Worm (Caenorhabditis elegans) whole organism, L1 larva: ENCODE data around the gene C49C8.8.
A peak's percentile ranks its signal among the peaks of the same experiment; 100 is the strongest.

Experiments used
- C34B4.2 ChIP-seq: sonication (generic microtip); optimal IDR thresholded peaks from 2 replicates; lab custom pipeline; 2017; ENCODE audit warnings: mild to moderate bottlenecking, missing genetic modification characterization, missing compliant biosample characterization
- F16B12.6 ChIP-seq: fragments of 150-350 bp; optimal IDR thresholded peaks from 2 replicates; lab custom pipeline; 2014; ENCODE audit warnings: missing biosample characterization, missing genetic modification characterization
- ama-1 ChIP-seq: fragments of 150-350 bp; optimal IDR thresholded peaks from 2 replicates; lab custom pipeline; 2014
- blmp-1 ChIP-seq: fragments of 150-350 bp; optimal IDR thresholded peaks from 2 replicates; lab custom pipeline; 2014; ENCODE audit warnings: missing biosample characterization, missing genetic modification characterization
- ceh-63 ChIP-seq: fragments of 200-800 bp; sonication (Bioruptor generic); optimal IDR thresholded peaks from 2 replicates; lab custom pipeline; 2018; ENCODE audit warnings: mild to moderate bottlenecking, missing genetic modification characterization, missing compliant biosample characterization
- ceh-8 ChIP-seq: fragments of 200-800 bp; sonication (Bioruptor generic); optimal IDR thresholded peaks from 2 replicates; lab custom pipeline; 2018; ENCODE audit warnings: mild to moderate bottlenecking, missing genetic modification characterization, moderate library complexity, missing compliant biosample characterization
- ceh-88 ChIP-seq: fragments of 200-800 bp; sonication (Bioruptor generic); IDR thresholded peaks from 2 replicates; pipeline ENCODE4 v1.3.6; 2022; ENCODE audit warnings: missing genetic modification characterization, missing compliant biosample characterization
- dsc-1 ChIP-seq: sonication (generic microtip); optimal IDR thresholded peaks from 2 replicates; lab custom pipeline; 2016; ENCODE audit warnings: mild to moderate bottlenecking, missing genetic modification characterization, missing compliant biosample characterization
- efl-1 ChIP-seq, 4 experiments: fragments of 150-350 bp; optimal IDR thresholded peaks in 3 of 4; peaks in 1 of 4; 1 replicate in 1 of 4; 2 replicates in 3 of 4; lab custom pipeline; 2014; ENCODE audit warnings: missing biosample characterization in 2 of 4, missing genetic modification characterization in 2 of 4, missing genetic modification reagents in 2 of 4
- efl-3 ChIP-seq: fragments of 200-800 bp; sonication (Bioruptor generic); optimal IDR thresholded peaks from 2 replicates; lab custom pipeline; 2018; ENCODE audit warnings: mild to moderate bottlenecking, missing genetic modification characterization, missing compliant biosample characterization
- elt-2 ChIP-seq: sonication (generic microtip); optimal IDR thresholded peaks from 2 replicates; lab custom pipeline; 2016; ENCODE audit warnings: missing genetic modification characterization, mild to moderate bottlenecking, inconsistent platforms, missing compliant biosample characterization, missing genetic modification reagents
- hlh-17 ChIP-seq: fragments of 200-800 bp; sonication (Bioruptor generic); optimal IDR thresholded peaks from 2 replicates; lab custom pipeline; 2018; ENCODE audit warnings: missing genetic modification characterization, mild to moderate bottlenecking, missing compliant biosample characterization, moderate library complexity, borderline replicate concordance
- hlh-4 ChIP-seq: sonication (generic microtip); optimal IDR thresholded peaks from 2 replicates; lab custom pipeline; 2016; ENCODE audit warnings: mild to moderate bottlenecking, missing genetic modification characterization, missing compliant biosample characterization
- isw-1 ChIP-seq: fragments of 200-800 bp; sonication (Bioruptor generic); IDR thresholded peaks from 2 replicates; pipeline ENCODE4 v1.3.6; 2022; ENCODE audit warnings: missing genetic modification characterization, missing compliant biosample characterization
- jun-1 ChIP-seq: fragments of 150-350 bp; optimal IDR thresholded peaks from 2 replicates; lab custom pipeline; 2014; ENCODE audit warnings: missing biosample characterization, missing genetic modification reagents, missing genetic modification characterization
- lin-14 ChIP-seq: fragments of 200-800 bp; sonication (Bioruptor generic); optimal IDR thresholded peaks from 2 replicates; lab custom pipeline; 2018; ENCODE audit warnings: mild to moderate bottlenecking, missing genetic modification characterization, moderate library complexity, missing compliant biosample characterization
- lin-35 ChIP-seq, 2 experiments: fragments of 150-350 bp; optimal IDR thresholded peaks; 2 replicates each; lab custom pipeline; 2014; ENCODE audit warnings: missing biosample characterization in 2 of 2, missing genetic modification characterization in 2 of 2, missing genetic modification reagents in 2 of 2
- lir-3 ChIP-seq: sonication (generic microtip); optimal IDR thresholded peaks from 2 replicates; lab custom pipeline; 2016; ENCODE audit warnings: mild to moderate bottlenecking, missing genetic modification characterization, moderate library complexity, missing compliant biosample characterization; ENCODE audit not compliant: poor library complexity
- lsy-2 ChIP-seq, 2 experiments: fragments of 150-350 bp; optimal IDR thresholded peaks; 2 replicates each; lab custom pipeline; 2014; ENCODE audit warnings: missing biosample characterization in 2 of 2, missing genetic modification characterization in 2 of 2
- mef-2 ChIP-seq: fragments of 150-350 bp; optimal IDR thresholded peaks from 2 replicates; lab custom pipeline; 2014; ENCODE audit warnings: missing biosample characterization, missing genetic modification characterization
- mep-1 ChIP-seq: fragments of 150-350 bp; optimal IDR thresholded peaks from 2 replicates; lab custom pipeline; 2014; ENCODE audit warnings: missing biosample characterization, missing genetic modification characterization
- nhr-11 ChIP-seq: fragments of 150-350 bp; optimal IDR thresholded peaks from 2 replicates; lab custom pipeline; 2014; ENCODE audit warnings: missing biosample characterization, missing genetic modification characterization
- nhr-47 ChIP-seq: sonication (generic microtip); optimal IDR thresholded peaks from 2 replicates; lab custom pipeline; 2016; ENCODE audit warnings: mild to moderate bottlenecking, missing genetic modification characterization, moderate library complexity, missing compliant biosample characterization
- nhr-77 ChIP-seq: fragments of 150-350 bp; optimal IDR thresholded peaks from 2 replicates; lab custom pipeline; 2014; ENCODE audit warnings: missing biosample characterization, missing genetic modification characterization
- nhr-84 ChIP-seq: sonication (generic microtip); optimal IDR thresholded peaks from 2 replicates; lab custom pipeline; 2017; ENCODE audit warnings: missing biosample characterization, missing genetic modification characterization
- nhr-85 ChIP-seq: sonication (generic microtip); peaks from one replicate; lab custom pipeline; 2016; ENCODE audit warnings: missing genetic modification characterization, inconsistent platforms, missing compliant biosample characterization
- pqm-1 ChIP-seq: sonication (generic microtip); optimal IDR thresholded peaks from 3 replicates; lab custom pipeline; 2017; ENCODE audit warnings: missing biosample characterization, missing genetic modification characterization
- skn-1 ChIP-seq: fragments of 150-350 bp; optimal IDR thresholded peaks from 2 replicates; lab custom pipeline; 2014; ENCODE audit warnings: missing biosample characterization, missing genetic modification characterization
- swsn-7 ChIP-seq: sonication (generic microtip); optimal IDR thresholded peaks from 2 replicates; lab custom pipeline; 2016; ENCODE audit warnings: missing genetic modification characterization, missing compliant biosample characterization
- unc-130 ChIP-seq: fragments of 150-350 bp; optimal IDR thresholded peaks from 2 replicates; lab custom pipeline; 2017; ENCODE audit warnings: missing biosample characterization, missing genetic modification characterization, inconsistent platforms
- xbp-1 ChIP-seq: sonication (generic microtip); optimal IDR thresholded peaks from 2 replicates; lab custom pipeline; 2016; ENCODE audit warnings: missing genetic modification characterization, missing compliant biosample characterization
- ztf-4 ChIP-seq: fragments of 150-350 bp; optimal IDR thresholded peaks from 2 replicates; lab custom pipeline; 2014; ENCODE audit warnings: missing biosample characterization, missing genetic modification characterization

The C49C8.8 gene

DNA sequence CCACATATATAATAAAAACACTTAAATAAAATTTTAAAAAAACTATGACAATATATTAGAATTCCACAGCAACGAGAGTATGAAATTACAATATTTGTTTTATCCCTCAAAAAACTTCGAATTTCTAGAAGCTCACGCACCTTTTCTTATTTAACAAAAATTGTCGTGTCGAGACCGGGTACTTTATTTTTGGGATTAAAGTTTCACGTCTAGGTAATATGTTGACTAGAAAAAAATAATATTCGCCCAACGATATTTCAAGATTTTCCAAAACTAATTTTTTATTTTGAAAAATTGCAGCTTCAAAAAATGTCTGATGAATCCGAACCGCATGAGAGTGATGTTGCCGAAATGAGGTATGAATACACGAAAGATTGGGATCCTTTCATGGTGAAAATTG, 7.5 kb upstream of the C49C8.8 start, which contains the start of gene C49C8.3:
TSS of gene C49C8.3 (plus strand) at position 301 of the 400 bp plus-strand sequence.
- TF ChIP-seq elt-2 (tag; lab: Kevin White, UChicago), result no peak
- TF ChIP-seq nhr-77 (tag; lab: Kevin White, UChicago), result no peak
- no peak for TF ChIP-seq jun-1 (tag; lab: Kevin White, UChicago)
- TF ChIP-seq lir-3, result no peak
- TF ChIP-seq mep-1 (tag; lab: Kevin White, UChicago), result no peak
- no peak for TF ChIP-seq C34B4.2
- no peak for TF ChIP-seq unc-130
- TF ChIP-seq lsy-2 (tag; optimal IDR thresholded peaks at IDR 0.05; lab: Kevin White, UChicago), result no peak
- no peak for TF ChIP-seq ama-1
- no peak for TF ChIP-seq hlh-17
- no peak for TF ChIP-seq ztf-4 (tag; lab: Kevin White, UChicago)
- no peak for TF ChIP-seq ceh-63 (GFP tag; lab: Kevin White, UChicago)
- TF ChIP-seq ceh-8, result no peak
- TF ChIP-seq lin-35 (GFP tag; optimal IDR thresholded peaks at IDR 0.05; lab: Kevin White, UChicago), result no peak
- TF ChIP-seq hlh-4 (tag; lab: Kevin White, UChicago), result no peak
- TF ChIP-seq skn-1 (tag; lab: Kevin White, UChicago), result no peak

DNA sequence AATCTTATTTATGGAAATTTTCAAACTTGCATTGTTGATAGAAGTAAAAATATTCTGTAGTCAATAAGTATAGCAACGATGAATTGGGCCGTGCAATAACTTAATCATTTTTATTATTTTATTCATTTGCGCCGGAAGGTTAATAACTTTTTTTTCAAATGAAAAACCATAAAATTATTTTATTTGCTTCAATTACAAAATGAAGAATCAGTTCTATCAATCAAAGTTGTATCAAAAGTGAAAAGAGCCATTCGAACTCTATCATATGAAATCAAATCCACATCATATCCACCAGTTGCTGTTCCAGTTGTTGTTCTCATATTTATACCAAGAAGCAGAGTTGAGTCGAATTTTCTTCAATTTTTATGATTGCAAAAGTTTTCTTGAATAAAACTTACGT, 3.4 kb upstream of the C49C8.8 start, which contains the start of gene cyp-33E1:
TSS of gene cyp-33E1 (minus strand) at position 101 of the 400 bp plus-strand sequence.
- TF ChIP-seq ceh-88 (GFP tag; lab: Robert Waterston, UW) (no peak), efl-1 (optimal IDR thresholded peaks at IDR 0.05; lab: Kevin White, UChicago) (no peak), efl-1 (GFP tag; optimal IDR thresholded peaks at IDR 0.05 in 1 of 2; lab: Kevin White, UChicago) (peak in 1 of 2 experiments; percentile 48)

DNA sequence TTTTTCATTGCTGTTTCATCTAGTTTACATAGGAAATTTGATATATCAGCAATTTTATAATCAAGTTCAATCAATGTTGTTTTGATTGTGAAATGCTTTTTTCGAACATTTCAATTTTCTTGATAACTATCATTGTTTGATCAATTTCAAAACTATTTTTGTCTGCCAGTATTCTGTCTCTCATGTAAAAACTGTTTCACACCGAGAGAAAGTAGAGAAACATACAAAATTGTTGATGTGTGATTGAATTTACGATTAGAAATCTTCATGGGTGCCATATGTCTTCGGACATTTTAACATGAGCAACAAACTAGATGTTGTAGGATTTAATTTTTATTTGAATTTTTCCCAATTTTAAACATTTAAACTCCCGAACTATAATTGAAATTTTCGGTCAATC, 1.2 kb upstream of the C49C8.8 start, which contains the start of gene C49C8.2:
TSS of gene C49C8.2 (plus strand) at position 393 of the 400 bp plus-strand sequence.
- TF ChIP-seq nhr-11, result no peak
- no peak for TF ChIP-seq isw-1 (GFP tag; lab: Robert Waterston, UW)
- no peak for TF ChIP-seq skn-1 (tag; lab: Kevin White, UChicago)
- TF ChIP-seq mep-1 (tag; lab: Kevin White, UChicago), result peak; percentile 19
- TF ChIP-seq efl-3 (GFP tag; lab: Kevin White, UChicago), result no peak
- no peak for TF ChIP-seq jun-1 (tag; lab: Kevin White, UChicago)
- TF ChIP-seq lsy-2 (tag; optimal IDR thresholded peaks at IDR 0.05; lab: Kevin White, UChicago), result peak in 1 of 2 experiments; percentile 30
- TF ChIP-seq lin-14, result no peak
- peak in 1 of 2 experiments; percentile 29 for TF ChIP-seq efl-1 (optimal IDR thresholded peaks at IDR 0.05; lab: Kevin White, UChicago)
- no peak for TF ChIP-seq efl-1 (GFP tag; optimal IDR thresholded peaks at IDR 0.05 in 1 of 2; lab: Kevin White, UChicago)
- no peak for TF ChIP-seq pqm-1 (tag; lab: Kevin White, UChicago)
- TF ChIP-seq nhr-85, result peak; percentile 20
- no peak for TF ChIP-seq F16B12.6
- TF ChIP-seq mef-2 (tag; lab: Kevin White, UChicago), result no peak
- peak in 1 of 2 experiments; percentile 48 for TF ChIP-seq lin-35 (GFP tag; optimal IDR thresholded peaks at IDR 0.05; lab: Kevin White, UChicago)
- peak; percentile 19 for TF ChIP-seq blmp-1 (tag; lab: Kevin White, UChicago)
- peak; percentile 45 for TF ChIP-seq dsc-1 (tag; lab: Kevin White, UChicago)
- TF ChIP-seq, all 84 proteins: peak for 7

DNA sequence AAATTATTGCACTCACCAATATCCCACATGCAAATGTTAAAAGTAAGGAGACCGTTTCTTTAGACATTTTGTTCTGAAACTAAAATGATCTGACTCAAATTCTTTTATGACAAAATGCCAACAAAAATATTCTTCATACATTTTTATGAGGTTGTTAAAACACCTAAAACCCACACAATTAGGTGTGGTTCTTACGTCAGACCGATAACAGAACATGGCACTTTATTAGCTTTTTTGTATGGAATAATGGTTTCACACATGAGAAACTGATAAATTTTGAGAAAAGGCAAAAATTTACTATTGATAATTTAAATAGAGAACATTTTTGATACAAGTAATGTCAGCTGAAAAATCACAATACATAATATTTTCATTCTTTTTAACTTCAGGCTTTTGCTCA, 1.7 kb downstream of the C49C8.8 start, which contains the start of gene C49C8.5:
TSS of gene C49C8.5 (minus strand) at position 73 of the 400 bp plus-strand sequence.
- TF ChIP-seq swsn-7 (tag; lab: Kevin White, UChicago) (no peak), elt-2 (tag; lab: Kevin White, UChicago) (peak; percentile 11)

DNA sequence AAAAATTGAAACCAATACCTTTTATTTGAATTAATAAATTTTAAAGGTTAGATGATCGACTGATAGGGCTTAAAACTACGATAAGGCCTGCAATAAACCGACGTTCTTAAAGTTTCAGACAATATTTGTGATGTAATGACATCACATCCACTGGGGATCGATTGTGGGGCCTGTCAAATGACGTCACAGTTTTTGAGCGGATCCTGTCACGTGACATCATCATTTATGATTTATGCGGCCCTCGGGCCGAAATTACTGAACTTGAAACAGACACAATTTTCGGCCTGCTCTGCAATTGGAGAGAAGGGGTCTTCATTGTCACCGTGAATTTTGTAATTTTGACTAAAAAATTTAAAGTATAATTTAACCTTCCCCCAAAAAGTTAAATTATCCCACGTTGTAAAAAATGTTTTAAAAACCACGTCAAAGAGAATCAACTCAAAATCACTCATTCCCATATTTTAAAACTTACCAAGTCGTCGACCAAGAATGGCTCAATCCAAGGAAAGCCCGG, 2.2 kb downstream of the C49C8.8 start, which contains the start of gene C49C8.1:
TSS of gene C49C8.1 (plus strand) at position 464 of the 514 bp plus-strand sequence.
- TF ChIP-seq nhr-84 (tag; lab: Kevin White, UChicago) (no peak), xbp-1 (tag; lab: Kevin White, UChicago) (no peak), nhr-47 (tag; lab: Kevin White, UChicago) (no peak)
- TF ChIP-seq, all 84 proteins: peak for 0
